Fruit fly (Drosophila melanogaster) whole organism, prepupa: ENCODE results near the gene RapGAP1.

Experiments used
- CG11902 ChIP-seq: fragments of 200-800 bp; sonication (Bioruptor generic); optimal IDR thresholded peaks from 3 replicates; lab custom pipeline; 2016; ENCODE audit warnings: missing biosample characterization, missing genetic modification characterization
- CG16779 ChIP-seq: fragments of 200-800 bp; sonication (Bioruptor generic); optimal IDR thresholded peaks from 3 replicates; lab custom pipeline; 2017; ENCODE audit warnings: missing biosample characterization, mild to moderate bottlenecking, missing genetic modification characterization
- CG4318 ChIP-seq: fragments of 200-800 bp; sonication (Bioruptor generic); optimal IDR thresholded peaks from 3 replicates; lab custom pipeline; 2017; ENCODE audit warnings: missing biosample characterization, mild to moderate bottlenecking, missing genetic modification characterization
- Gug ChIP-seq: fragments of 200-800 bp; sonication (Bioruptor generic); IDR thresholded peaks from 2 replicates; pipeline ENCODE4 v1.3.6; 2022; ENCODE audit warnings: missing biosample characterization, missing genetic modification characterization
- Met ChIP-seq: fragments of 200-800 bp; sonication (Bioruptor generic); optimal IDR thresholded peaks from 3 replicates; lab custom pipeline; 2016; ENCODE audit warnings: missing biosample characterization, missing genetic modification characterization
- Sox102F ChIP-seq: fragments of 200-800 bp; sonication (Bioruptor generic); optimal IDR thresholded peaks from 2 replicates; lab custom pipeline; 2016; ENCODE audit warnings: missing biosample characterization, mild to moderate bottlenecking, missing genetic modification characterization
- Sox15 ChIP-seq: fragments of 200-800 bp; sonication (Bioruptor generic); optimal IDR thresholded peaks from 3 replicates; lab custom pipeline; 2016; ENCODE audit warnings: missing biosample characterization, missing genetic modification characterization
- fd59A ChIP-seq: fragments of 200-800 bp; sonication (Bioruptor generic); optimal IDR thresholded peaks from 2 replicates; lab custom pipeline; 2017; ENCODE audit warnings: missing biosample characterization, mild to moderate bottlenecking, missing genetic modification characterization, missing genetic modification reagents
- fkh ChIP-seq: fragments of 200-800 bp; sonication (Bioruptor generic); optimal IDR thresholded peaks from 3 replicates; lab custom pipeline; 2017; ENCODE audit warnings: missing biosample characterization, mild to moderate bottlenecking, missing genetic modification characterization, moderate library complexity
- lz ChIP-seq: fragments of 200-800 bp; sonication (Bioruptor generic); optimal IDR thresholded peaks from 3 replicates; lab custom pipeline; 2016; ENCODE audit warnings: missing biosample characterization, missing genetic modification characterization
- ss ChIP-seq, 2 experiments: fragments of 200-800 bp; sonication (Bioruptor generic); optimal IDR thresholded peaks; 2 replicates in 1 of 2; 3 replicates in 1 of 2; lab custom pipeline; 2017 to 2018; ENCODE audit warnings: mild to moderate bottlenecking in 2 of 2, missing biosample characterization in 2 of 2, missing genetic modification characterization in 2 of 2, moderate library complexity in 1 of 2

DNA sequence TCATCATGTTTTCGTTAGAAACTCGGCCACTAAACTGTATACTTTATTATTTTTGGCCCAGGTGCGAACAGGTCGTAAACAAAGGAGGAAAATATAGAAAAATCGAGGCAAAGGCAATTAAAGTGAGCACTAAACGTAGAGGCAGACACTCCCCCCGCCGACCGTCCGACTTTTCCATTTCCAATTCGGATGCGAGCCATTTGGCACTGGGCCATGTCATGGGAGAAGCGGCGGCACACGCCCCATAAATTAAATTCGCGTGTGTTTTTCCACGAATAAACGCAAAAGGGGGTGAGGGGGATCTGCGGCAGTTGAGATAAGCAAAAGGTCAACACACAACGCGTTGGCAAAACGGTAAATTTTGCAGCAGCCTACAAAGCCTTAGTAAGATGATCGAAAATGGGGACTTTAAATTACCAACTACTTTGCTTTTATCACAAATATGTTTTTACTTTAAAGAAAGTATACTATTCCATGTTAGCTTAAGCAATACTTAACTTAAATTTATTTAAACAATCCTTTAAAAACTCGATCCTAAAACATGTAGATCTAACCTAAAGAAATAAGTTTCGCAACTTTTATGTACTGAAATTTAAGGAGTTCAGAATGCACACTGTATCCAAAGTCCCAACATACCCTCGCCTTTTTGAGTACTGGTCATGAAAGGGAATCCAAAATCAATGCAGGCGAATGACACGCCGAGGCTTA, 5.8 kb downstream of the RapGAP1 start:
- TF ChIP-seq ss (GFP tag; optimal IDR thresholded peaks at IDR 0.05; lab: Kevin White, UChicago) = no peak
- TF ChIP-seq CG16779 = no peak
- TF ChIP-seq fkh (GFP tag; lab: Kevin White, UChicago) = no peak
- TF ChIP-seq Gug (GFP tag; lab: Robert Waterston, UW) = no peak
- peak; percentile 56 for TF ChIP-seq CG11902 (GFP tag; lab: Kevin White, UChicago)
- TF ChIP-seq CG4318 (GFP tag; lab: Kevin White, UChicago) = no peak
- TF ChIP-seq Sox102F (GFP tag; lab: Kevin White, UChicago) = peak; percentile 34
- TF ChIP-seq fd59A (GFP tag; lab: Kevin White, UChicago) = no peak
- TF ChIP-seq Sox15 = peak; percentile 0
- TF ChIP-seq Met (GFP tag; lab: Kevin White, UChicago) = peak; percentile 73
- peak; percentile 37 for TF ChIP-seq lz
